Fruit fly (Drosophila melanogaster) whole organism, wandering third instar larva: Measurements from ENCODE around the gene CG17991.
A peak's percentile ranks its signal among the peaks of the same experiment; 100 is the strongest.

Experiments
- Abd-B ChIP-seq: fragments of >200 bp; optimal IDR thresholded peaks from 2 replicates; lab custom pipeline; 2017; ENCODE audit warnings: missing biosample characterization, missing genetic modification characterization
- CG32264 ChIP-seq: fragments of 200-800 bp; sonication (Bioruptor generic); optimal IDR thresholded peaks from 2 replicates; lab custom pipeline; 2016; ENCODE audit warnings: missing biosample characterization, missing genetic modification characterization
- CG9705 ChIP-seq: fragments of 200-800 bp; sonication (Bioruptor generic); optimal IDR thresholded peaks from 2 replicates; lab custom pipeline; 2018; ENCODE audit warnings: missing biosample characterization, mild to moderate bottlenecking, missing genetic modification characterization
- CrebA ChIP-seq: fragments of 200-800 bp; sonication (Bioruptor generic); optimal IDR thresholded peaks from 2 replicates; lab custom pipeline; 2016; ENCODE audit warnings: missing biosample characterization, mild to moderate bottlenecking, missing genetic modification characterization, borderline replicate concordance
- Dfd ChIP-seq: fragments of >200 bp; optimal IDR thresholded peaks from 2 replicates; lab custom pipeline; 2017; ENCODE audit warnings: missing biosample characterization, missing genetic modification characterization
- Dif ChIP-seq: fragments of 200-275, 200-300 bp; sonication (Bioruptor generic); optimal IDR thresholded peaks from 2 replicates; lab custom pipeline; 2018; ENCODE audit warnings: missing biosample characterization, missing genetic modification characterization; ENCODE audit not compliant: partially characterized antibody
- GATAd ChIP-seq: sonication (Bioruptor generic); optimal IDR thresholded peaks from 2 replicates; lab custom pipeline; 2016; ENCODE audit warnings: missing biosample characterization, missing genetic modification characterization
- HLH106 ChIP-seq: fragments of 200-800 bp; optimal IDR thresholded peaks from 3 replicates; lab custom pipeline; 2019; ENCODE audit warnings: missing biosample characterization, mild to moderate bottlenecking, missing genetic modification characterization, moderate library complexity
- Hnf4 ChIP-seq: fragments of 200-800 bp; sonication (Bioruptor generic); optimal IDR thresholded peaks from 2 replicates; lab custom pipeline; 2016; ENCODE audit warnings: missing biosample characterization, mild to moderate bottlenecking, missing genetic modification characterization
- Hr78 ChIP-seq: fragments of >200 bp; optimal IDR thresholded peaks from 2 replicates; lab custom pipeline; 2017; ENCODE audit warnings: missing biosample characterization, missing genetic modification characterization
- Hr83 ChIP-seq: fragments of 200-300 bp; sonication (Bioruptor generic); optimal IDR thresholded peaks from 2 replicates; lab custom pipeline; 2016; ENCODE audit warnings: missing biosample characterization, mild to moderate bottlenecking, missing genetic modification characterization, moderate library complexity; ENCODE audit not compliant: poor library complexity, severe bottlenecking
- Jra ChIP-seq: sonication (Bioruptor generic); optimal IDR thresholded peaks from 2 replicates; lab custom pipeline; 2016; ENCODE audit warnings: missing biosample characterization, missing genetic modification characterization
- Mio ChIP-seq: sonication (Bioruptor generic); optimal IDR thresholded peaks from 2 replicates; lab custom pipeline; 2016; ENCODE audit warnings: missing biosample characterization, missing genetic modification characterization
- Myc ChIP-seq: fragments of >200 bp; optimal IDR thresholded peaks from 2 replicates; lab custom pipeline; 2017
- N ChIP-seq: fragments of >200 bp; optimal IDR thresholded peaks from 2 replicates; lab custom pipeline; 2018; ENCODE audit warnings: missing biosample characterization, missing external identifiers, missing genetic modification characterization
- OdsH ChIP-seq: fragments of 200-800 bp; sonication (Bioruptor generic); optimal IDR thresholded peaks from 2 replicates; lab custom pipeline; 2016; ENCODE audit warnings: missing biosample characterization, mild to moderate bottlenecking, missing genetic modification characterization
- Rel ChIP-seq, 2 experiments: fragments of 200-800 bp; sonication (Bioruptor generic) in 1 of 2; optimal IDR thresholded peaks; 2 replicates in 1 of 2; 3 replicates in 1 of 2; lab custom pipeline; 2016 to 2019; ENCODE audit warnings: mild to moderate bottlenecking in 2 of 2, missing biosample characterization in 2 of 2, missing genetic modification characterization in 2 of 2, moderate library complexity in 1 of 2
- Sp1 ChIP-seq: fragments of 200-800 bp; sonication (Bioruptor generic); optimal IDR thresholded peaks from 3 replicates; lab custom pipeline; 2019; ENCODE audit warnings: missing biosample characterization, mild to moderate bottlenecking, missing genetic modification characterization, moderate library complexity
- Vsx2 ChIP-seq: fragments of 200-300, 225-300 bp; sonication (Bioruptor generic); optimal IDR thresholded peaks from 2 replicates; lab custom pipeline; 2018; ENCODE audit warnings: missing biosample characterization, missing genetic modification characterization; ENCODE audit not compliant: partially characterized antibody
- br ChIP-seq: fragments of 200-800 bp; sonication (Bioruptor generic); optimal IDR thresholded peaks from 2 replicates; lab custom pipeline; 2016; ENCODE audit warnings: missing biosample characterization, missing genetic modification characterization
- brk ChIP-seq: fragments of 200-800 bp; sonication (Bioruptor generic); optimal IDR thresholded peaks from 2 replicates; lab custom pipeline; 2016; ENCODE audit warnings: missing biosample characterization, mild to moderate bottlenecking, missing genetic modification characterization
- dl ChIP-seq, 2 experiments: fragments of 175-275, 200-275 bp in 1 of 2; fragments of 200-275 bp in 1 of 2; sonication (Bioruptor generic); optimal IDR thresholded peaks; lab custom pipeline; 2018; ENCODE audit warnings: mild to moderate bottlenecking in 2 of 2, missing biosample characterization in 2 of 2, missing genetic modification characterization in 2 of 2, moderate library complexity in 2 of 2; ENCODE audit not compliant: partially characterized antibody in 2 of 2, insufficient read depth in 1 of 2
- dmrt93B ChIP-seq: fragments of 200-800 bp; sonication (Bioruptor generic); optimal IDR thresholded peaks from 2 replicates; lab custom pipeline; 2018; ENCODE audit warnings: missing biosample characterization, mild to moderate bottlenecking, missing genetic modification characterization
- dsf ChIP-seq: sonication (Bioruptor generic); optimal IDR thresholded peaks from 2 replicates; lab custom pipeline; 2016; ENCODE audit warnings: missing biosample characterization, missing genetic modification characterization, borderline replicate concordance
- ey ChIP-seq: fragments of 200-800 bp; sonication (Bioruptor generic); optimal IDR thresholded peaks from 2 replicates; lab custom pipeline; 2016; ENCODE audit warnings: missing biosample characterization, missing genetic modification characterization
- foxo ChIP-seq, 2 experiments: fragments of 200-800 bp; sonication (Bioruptor generic); optimal IDR thresholded peaks; 2 replicates in 1 of 2; 3 replicates in 1 of 2; lab custom pipeline; 2016 to 2017; ENCODE audit warnings: missing biosample characterization in 2 of 2, missing genetic modification characterization in 2 of 2
- fru ChIP-seq: fragments of 200-800 bp; sonication (Bioruptor generic); optimal IDR thresholded peaks from 3 replicates; lab custom pipeline; 2016; ENCODE audit warnings: missing biosample characterization, mild to moderate bottlenecking, missing genetic modification characterization
- h ChIP-seq: fragments of 200-800 bp; sonication (Bioruptor generic); optimal IDR thresholded peaks from 3 replicates; lab custom pipeline; 2016; ENCODE audit warnings: missing biosample characterization, mild to moderate bottlenecking, missing genetic modification characterization
- jim ChIP-seq: fragments of 175-275, 200-325 bp; sonication (Bioruptor generic); optimal IDR thresholded peaks from 2 replicates; lab custom pipeline; 2016; ENCODE audit warnings: missing biosample characterization, mild to moderate bottlenecking, missing genetic modification characterization
- lola ChIP-seq: fragments of >200 bp; optimal IDR thresholded peaks from 2 replicates; lab custom pipeline; 2017; ENCODE audit warnings: missing biosample characterization, missing genetic modification characterization
- pan ChIP-seq: fragments of >200 bp; optimal IDR thresholded peaks from 2 replicates; lab custom pipeline; 2017
- psq ChIP-seq: fragments of 200-800 bp; sonication (Bioruptor generic); optimal IDR thresholded peaks from 3 replicates; lab custom pipeline; 2017; ENCODE audit warnings: missing biosample characterization, mild to moderate bottlenecking, missing genetic modification characterization, moderate library complexity
- rgr ChIP-seq: fragments of 200-800 bp; sonication (Bioruptor generic); optimal IDR thresholded peaks from 3 replicates; lab custom pipeline; 2016; ENCODE audit warnings: missing biosample characterization, mild to moderate bottlenecking, missing genetic modification characterization
- sage ChIP-seq: fragments of 200-800 bp; sonication (Bioruptor generic); optimal IDR thresholded peaks from 2 replicates; lab custom pipeline; 2016; ENCODE audit warnings: missing biosample characterization, mild to moderate bottlenecking, missing genetic modification characterization
- sv ChIP-seq: fragments of 200-800 bp; sonication (Bioruptor generic); optimal IDR thresholded peaks from 3 replicates; lab custom pipeline; 2016; ENCODE audit warnings: missing biosample characterization, missing genetic modification characterization
- tai ChIP-seq: sonication (Bioruptor generic); optimal IDR thresholded peaks from 2 replicates; lab custom pipeline; 2016; ENCODE audit warnings: missing biosample characterization, missing genetic modification characterization
- usp ChIP-seq: fragments of >200 bp; optimal IDR thresholded peaks from 2 replicates; lab custom pipeline; 2017; ENCODE audit warnings: missing biosample characterization, missing genetic modification characterization
- woc ChIP-seq: sonication (Bioruptor generic); optimal IDR thresholded peaks from 2 replicates; lab custom pipeline; 2016; ENCODE audit warnings: missing biosample characterization, mild to moderate bottlenecking, missing genetic modification characterization

Gene CG17991

dm6 chr3R:27240967-27241366 lies at the start of gene CG17991:
CG17991 (plus strand) TSS chr3R:27241267.
- TF ChIP-seq usp (GFP tag; lab: Kevin White, UChicago) (no peak), Hnf4 (GFP tag; lab: Kevin White, UChicago) (no peak), Hr83 (no peak), Dif (GFP tag; lab: Kevin White, UChicago) (no peak), sage (no peak), Sp1 (GFP tag; lab: Kevin White, UChicago) (no peak), psq (GFP tag; lab: Kevin White, UChicago) (no peak), CrebA (no peak), lola (no peak), Jra (GFP tag; lab: Kevin White, UChicago) (no peak), Hr78 (GFP tag; lab: Kevin White, UChicago) (no peak)

dm6 chr3R:27193079-27193478 lies 48.0 kb upstream of the CG17991 start:
- no peak for TF ChIP-seq Hr83
- no peak for TF ChIP-seq brk (GFP tag; lab: Kevin White, UChicago)
- no peak for TF ChIP-seq sage
- TF ChIP-seq CG9705 (GFP tag; lab: Kevin White, UChicago), result no peak
- no peak for TF ChIP-seq Sp1 (GFP tag; lab: Kevin White, UChicago)
- no peak for TF ChIP-seq rgr (GFP tag; lab: Kevin White, UChicago)
- TF ChIP-seq br (GFP tag; lab: Kevin White, UChicago), result no peak
- no peak for TF ChIP-seq lola
- TF ChIP-seq dmrt93B (GFP tag; lab: Kevin White, UChicago), result no peak
- TF ChIP-seq N, result no peak
- no peak for TF ChIP-seq foxo (GFP tag; optimal IDR thresholded peaks at IDR 0.05; lab: Kevin White, UChicago)

dm6 chr3R:27194106-27194505 lies 47.0 kb upstream of the CG17991 start, which contains the start of gene Ser:
Ser (minus strand) TSS chr3R:27194267.
- no peak for TF ChIP-seq sage
- no peak for TF ChIP-seq pan (lab: Kevin White, UChicago)
- no peak for TF ChIP-seq woc (GFP tag; lab: Kevin White, UChicago)
- TF ChIP-seq Dif (GFP tag; lab: Kevin White, UChicago), result peak; percentile 66
- TF ChIP-seq CrebA, result no peak
- no peak for TF ChIP-seq Hnf4 (GFP tag; lab: Kevin White, UChicago)
- TF ChIP-seq N, result no peak
- TF ChIP-seq brk (GFP tag; lab: Kevin White, UChicago), result no peak
- TF ChIP-seq ey (GFP tag; lab: Kevin White, UChicago), result no peak
- no peak for TF ChIP-seq CG32264 (GFP tag; lab: Kevin White, UChicago)
- no peak for TF ChIP-seq sv (GFP tag; lab: Kevin White, UChicago)
- no peak for TF ChIP-seq lola
- TF ChIP-seq jim, result no peak
- TF ChIP-seq usp (GFP tag; lab: Kevin White, UChicago), result no peak
- no peak for TF ChIP-seq foxo (GFP tag; optimal IDR thresholded peaks at IDR 0.05; lab: Kevin White, UChicago)
- no peak for TF ChIP-seq Hr78 (GFP tag; lab: Kevin White, UChicago)
- peak; percentile 65 to 68 for TF ChIP-seq dl (GFP tag; optimal IDR thresholded peaks at IDR 0.05; lab: Kevin White, UChicago; ENCODE audit: insufficient read depth in 1 of 2, partially characterized antibody in 2 of 2)
- no peak for TF ChIP-seq Myc
- TF ChIP-seq Abd-B (GFP tag; lab: Kevin White, UChicago), result no peak
- TF ChIP-seq fru, result peak; percentile 34
- TF ChIP-seq Dfd (GFP tag; lab: Kevin White, UChicago), result peak; percentile 19
- no peak for TF ChIP-seq tai (GFP tag; lab: Kevin White, UChicago)
- TF ChIP-seq HLH106 (tag; lab: Kevin White, UChicago), result no peak
- peak; percentile 24 for TF ChIP-seq OdsH (GFP tag; lab: Kevin White, UChicago)
- no peak for TF ChIP-seq GATAd (GFP tag; lab: Kevin White, UChicago)
- TF ChIP-seq Sp1 (GFP tag; lab: Kevin White, UChicago), result no peak
- peak; percentile 4 for TF ChIP-seq h (GFP tag; lab: Kevin White, UChicago)
- peak; percentile 17 for TF ChIP-seq Hr83
- TF ChIP-seq br (GFP tag; lab: Kevin White, UChicago), result peak; percentile 4
- TF ChIP-seq Mio (GFP tag; lab: Kevin White, UChicago), result no peak
- TF ChIP-seq dsf (GFP tag; lab: Kevin White, UChicago), result no peak
- TF ChIP-seq Jra (GFP tag; lab: Kevin White, UChicago), result no peak
- TF ChIP-seq rgr (GFP tag; lab: Kevin White, UChicago), result no peak
- TF ChIP-seq Vsx2, result no peak
- TF ChIP-seq Rel (GFP tag; optimal IDR thresholded peaks at IDR 0.05; lab: Kevin White, UChicago), result no peak
- no peak for TF ChIP-seq Rel (tag; optimal IDR thresholded peaks at IDR 0.05; lab: Kevin White, UChicago)
- no peak for TF ChIP-seq dmrt93B (GFP tag; lab: Kevin White, UChicago)
- peak; percentile 5 for TF ChIP-seq psq (GFP tag; lab: Kevin White, UChicago)
- no peak for TF ChIP-seq CG9705 (GFP tag; lab: Kevin White, UChicago)
